Fruit fly (Drosophila melanogaster): ENCODE data around the gene CG31800.

dm6 chr2L:19057799-19058198 lies 23.4 kb upstream of the CG31800 start:
- no peak for TF ChIP-seq psq (optimal IDR thresholded peaks at IDR 0.05)
- TF ChIP-seq Myc (optimal IDR thresholded peaks at IDR 0.05): no peak
- no peak for TF ChIP-seq Sin3A (optimal IDR thresholded peaks at IDR 0.05)
